Fruit fly (Drosophila melanogaster) whole organism, wandering third instar larva: ENCODE data around the gene fz3.

Source experiments
- Abd-B ChIP-seq: fragments of >200 bp; optimal IDR thresholded peaks from 2 replicates; lab custom pipeline; 2017; ENCODE audit warnings: missing biosample characterization, missing genetic modification characterization
- CG32264 ChIP-seq: fragments of 200-800 bp; sonication (Bioruptor generic); optimal IDR thresholded peaks from 2 replicates; lab custom pipeline; 2016; ENCODE audit warnings: missing biosample characterization, missing genetic modification characterization
- CG9705 ChIP-seq: fragments of 200-800 bp; sonication (Bioruptor generic); optimal IDR thresholded peaks from 2 replicates; lab custom pipeline; 2018; ENCODE audit warnings: missing biosample characterization, mild to moderate bottlenecking, missing genetic modification characterization
- CrebA ChIP-seq: fragments of 200-800 bp; sonication (Bioruptor generic); optimal IDR thresholded peaks from 2 replicates; lab custom pipeline; 2016; ENCODE audit warnings: missing biosample characterization, mild to moderate bottlenecking, missing genetic modification characterization, borderline replicate concordance
- Dfd ChIP-seq: fragments of >200 bp; optimal IDR thresholded peaks from 2 replicates; lab custom pipeline; 2017; ENCODE audit warnings: missing biosample characterization, missing genetic modification characterization
- Dif ChIP-seq: fragments of 200-275, 200-300 bp; sonication (Bioruptor generic); optimal IDR thresholded peaks from 2 replicates; lab custom pipeline; 2018; ENCODE audit warnings: missing biosample characterization, missing genetic modification characterization; ENCODE audit not compliant: partially characterized antibody
- GATAd ChIP-seq: sonication (Bioruptor generic); optimal IDR thresholded peaks from 2 replicates; lab custom pipeline; 2016; ENCODE audit warnings: missing biosample characterization, missing genetic modification characterization
- HLH106 ChIP-seq: fragments of 200-800 bp; optimal IDR thresholded peaks from 3 replicates; lab custom pipeline; 2019; ENCODE audit warnings: missing biosample characterization, mild to moderate bottlenecking, missing genetic modification characterization, moderate library complexity
- Hnf4 ChIP-seq: fragments of 200-800 bp; sonication (Bioruptor generic); optimal IDR thresholded peaks from 2 replicates; lab custom pipeline; 2016; ENCODE audit warnings: missing biosample characterization, mild to moderate bottlenecking, missing genetic modification characterization
- Hr78 ChIP-seq: fragments of >200 bp; optimal IDR thresholded peaks from 2 replicates; lab custom pipeline; 2017; ENCODE audit warnings: missing biosample characterization, missing genetic modification characterization
- Jra ChIP-seq: sonication (Bioruptor generic); optimal IDR thresholded peaks from 2 replicates; lab custom pipeline; 2016; ENCODE audit warnings: missing biosample characterization, missing genetic modification characterization
- Myc ChIP-seq: fragments of >200 bp; optimal IDR thresholded peaks from 2 replicates; lab custom pipeline; 2017
- N ChIP-seq: fragments of >200 bp; optimal IDR thresholded peaks from 2 replicates; lab custom pipeline; 2018; ENCODE audit warnings: missing biosample characterization, missing external identifiers, missing genetic modification characterization
- OdsH ChIP-seq: fragments of 200-800 bp; sonication (Bioruptor generic); optimal IDR thresholded peaks from 2 replicates; lab custom pipeline; 2016; ENCODE audit warnings: missing biosample characterization, mild to moderate bottlenecking, missing genetic modification characterization
- Rel ChIP-seq, 2 experiments: fragments of 200-800 bp; sonication (Bioruptor generic) in 1 of 2; optimal IDR thresholded peaks; 2 replicates in 1 of 2; 3 replicates in 1 of 2; lab custom pipeline; 2016 to 2019; ENCODE audit warnings: mild to moderate bottlenecking in 2 of 2, missing biosample characterization in 2 of 2, missing genetic modification characterization in 2 of 2, moderate library complexity in 1 of 2
- Sp1 ChIP-seq: fragments of 200-800 bp; sonication (Bioruptor generic); optimal IDR thresholded peaks from 3 replicates; lab custom pipeline; 2019; ENCODE audit warnings: missing biosample characterization, mild to moderate bottlenecking, missing genetic modification characterization, moderate library complexity
- Vsx2 ChIP-seq: fragments of 200-300, 225-300 bp; sonication (Bioruptor generic); optimal IDR thresholded peaks from 2 replicates; lab custom pipeline; 2018; ENCODE audit warnings: missing biosample characterization, missing genetic modification characterization; ENCODE audit not compliant: partially characterized antibody
- br ChIP-seq: fragments of 200-800 bp; sonication (Bioruptor generic); optimal IDR thresholded peaks from 2 replicates; lab custom pipeline; 2016; ENCODE audit warnings: missing biosample characterization, missing genetic modification characterization
- brk ChIP-seq: fragments of 200-800 bp; sonication (Bioruptor generic); optimal IDR thresholded peaks from 2 replicates; lab custom pipeline; 2016; ENCODE audit warnings: missing biosample characterization, mild to moderate bottlenecking, missing genetic modification characterization
- dl ChIP-seq, 2 experiments: fragments of 175-275, 200-275 bp in 1 of 2; fragments of 200-275 bp in 1 of 2; sonication (Bioruptor generic); optimal IDR thresholded peaks; lab custom pipeline; 2018; ENCODE audit warnings: mild to moderate bottlenecking in 2 of 2, missing biosample characterization in 2 of 2, missing genetic modification characterization in 2 of 2, moderate library complexity in 2 of 2; ENCODE audit not compliant: partially characterized antibody in 2 of 2, insufficient read depth in 1 of 2
- dmrt93B ChIP-seq: fragments of 200-800 bp; sonication (Bioruptor generic); optimal IDR thresholded peaks from 2 replicates; lab custom pipeline; 2018; ENCODE audit warnings: missing biosample characterization, mild to moderate bottlenecking, missing genetic modification characterization
- dsf ChIP-seq: sonication (Bioruptor generic); optimal IDR thresholded peaks from 2 replicates; lab custom pipeline; 2016; ENCODE audit warnings: missing biosample characterization, missing genetic modification characterization, borderline replicate concordance
- ey ChIP-seq: fragments of 200-800 bp; sonication (Bioruptor generic); optimal IDR thresholded peaks from 2 replicates; lab custom pipeline; 2016; ENCODE audit warnings: missing biosample characterization, missing genetic modification characterization
- foxo ChIP-seq, 2 experiments: fragments of 200-800 bp; sonication (Bioruptor generic); optimal IDR thresholded peaks; 2 replicates in 1 of 2; 3 replicates in 1 of 2; lab custom pipeline; 2016 to 2017; ENCODE audit warnings: missing biosample characterization in 2 of 2, missing genetic modification characterization in 2 of 2
- fru ChIP-seq: fragments of 200-800 bp; sonication (Bioruptor generic); optimal IDR thresholded peaks from 3 replicates; lab custom pipeline; 2016; ENCODE audit warnings: missing biosample characterization, mild to moderate bottlenecking, missing genetic modification characterization
- h ChIP-seq: fragments of 200-800 bp; sonication (Bioruptor generic); optimal IDR thresholded peaks from 3 replicates; lab custom pipeline; 2016; ENCODE audit warnings: missing biosample characterization, mild to moderate bottlenecking, missing genetic modification characterization
- jim ChIP-seq: fragments of 175-275, 200-325 bp; sonication (Bioruptor generic); optimal IDR thresholded peaks from 2 replicates; lab custom pipeline; 2016; ENCODE audit warnings: missing biosample characterization, mild to moderate bottlenecking, missing genetic modification characterization
- pan ChIP-seq: fragments of >200 bp; optimal IDR thresholded peaks from 2 replicates; lab custom pipeline; 2017
- psq ChIP-seq: fragments of 200-800 bp; sonication (Bioruptor generic); optimal IDR thresholded peaks from 3 replicates; lab custom pipeline; 2017; ENCODE audit warnings: missing biosample characterization, mild to moderate bottlenecking, missing genetic modification characterization, moderate library complexity
- rgr ChIP-seq: fragments of 200-800 bp; sonication (Bioruptor generic); optimal IDR thresholded peaks from 3 replicates; lab custom pipeline; 2016; ENCODE audit warnings: missing biosample characterization, mild to moderate bottlenecking, missing genetic modification characterization
- sage ChIP-seq: fragments of 200-800 bp; sonication (Bioruptor generic); optimal IDR thresholded peaks from 2 replicates; lab custom pipeline; 2016; ENCODE audit warnings: missing biosample characterization, mild to moderate bottlenecking, missing genetic modification characterization
- sv ChIP-seq: fragments of 200-800 bp; sonication (Bioruptor generic); optimal IDR thresholded peaks from 3 replicates; lab custom pipeline; 2016; ENCODE audit warnings: missing biosample characterization, missing genetic modification characterization
- tai ChIP-seq: sonication (Bioruptor generic); optimal IDR thresholded peaks from 2 replicates; lab custom pipeline; 2016; ENCODE audit warnings: missing biosample characterization, missing genetic modification characterization
- usp ChIP-seq: fragments of >200 bp; optimal IDR thresholded peaks from 2 replicates; lab custom pipeline; 2017; ENCODE audit warnings: missing biosample characterization, missing genetic modification characterization
- woc ChIP-seq: sonication (Bioruptor generic); optimal IDR thresholded peaks from 2 replicates; lab custom pipeline; 2016; ENCODE audit warnings: missing biosample characterization, mild to moderate bottlenecking, missing genetic modification characterization

fz3 gene

dm6 chrX:768480-769123, 1.1 kb upstream of the fz3 start:
- no peak for TF ChIP-seq CG32264
- no peak for TF ChIP-seq Dfd (GFP tag; lab: Kevin White, UChicago)

- TF ChIP-seq fru (GFP tag; lab: Kevin White, UChicago) (peak; percentile 34), Jra (GFP tag; lab: Kevin White, UChicago) (no peak), brk (GFP tag; lab: Kevin White, UChicago) (no peak), jim (GFP tag; lab: Kevin White, UChicago) (no peak), Rel (GFP tag; optimal IDR thresholded peaks at IDR 0.05; lab: Kevin White, UChicago) (no peak), Rel (tag; optimal IDR thresholded peaks at IDR 0.05; lab: Kevin White, UChicago) (no peak), OdsH (GFP tag; lab: Kevin White, UChicago) (no peak), CG32264 (no peak)
Observed at dm6 chrX:771431-772064, 1.8 kb downstream of the fz3 start.

dm6 chrX:772305-772986, 2.7 kb downstream of the fz3 start:
- TF ChIP-seq Abd-B (GFP tag; lab: Kevin White, UChicago) (no peak), Hnf4 (no peak), GATAd (GFP tag; lab: Kevin White, UChicago) (no peak), N (GFP tag; lab: Kevin White, UChicago) (no peak), usp (GFP tag; lab: Kevin White, UChicago) (no peak), tai (GFP tag; lab: Kevin White, UChicago) (no peak), woc (GFP tag; lab: Kevin White, UChicago) (no peak), dl (GFP tag; optimal IDR thresholded peaks at IDR 0.05; lab: Kevin White, UChicago; ENCODE audit: insufficient read depth in 1 of 2, partially characterized antibody in 2 of 2) (no peak), dsf (GFP tag; lab: Kevin White, UChicago) (no peak), Vsx2 (GFP tag; lab: Kevin White, UChicago) (no peak), Hr78 (GFP tag; lab: Kevin White, UChicago) (no peak), Dif (GFP tag; lab: Kevin White, UChicago) (no peak), Dfd (GFP tag; lab: Kevin White, UChicago) (no peak)

- TF ChIP-seq br (GFP tag; lab: Kevin White, UChicago) (no peak), Sp1 (no peak)
Observed at dm6 chrX:774160-774700, 4.5 kb downstream of the fz3 start.

dm6 chrX:775184-775583, 5.4 kb downstream of the fz3 start:
- TF ChIP-seq Rel (GFP tag; optimal IDR thresholded peaks at IDR 0.05; lab: Kevin White, UChicago) (peak; percentile 12), Rel (tag; optimal IDR thresholded peaks at IDR 0.05; lab: Kevin White, UChicago) (no peak), pan (lab: Kevin White, UChicago) (no peak), OdsH (GFP tag; lab: Kevin White, UChicago) (peak; percentile 79), HLH106 (tag; lab: Kevin White, UChicago) (peak; percentile 77), jim (GFP tag; lab: Kevin White, UChicago) (no peak), Myc (lab: Kevin White, UChicago) (no peak), sv (GFP tag; lab: Kevin White, UChicago) (no peak), br (GFP tag; lab: Kevin White, UChicago) (peak; percentile 70), psq (GFP tag; lab: Kevin White, UChicago) (peak; percentile 74), GATAd (GFP tag; lab: Kevin White, UChicago) (no peak), N (GFP tag; lab: Kevin White, UChicago) (no peak), CrebA (GFP tag; lab: Kevin White, UChicago) (no peak), dmrt93B (GFP tag; lab: Kevin White, UChicago) (peak; percentile 54), h (GFP tag; lab: Kevin White, UChicago) (peak; percentile 87), rgr (GFP tag; lab: Kevin White, UChicago) (peak; percentile 79), Dfd (GFP tag; lab: Kevin White, UChicago) (no peak), brk (GFP tag; lab: Kevin White, UChicago) (peak; percentile 50), woc (GFP tag; lab: Kevin White, UChicago) (peak; percentile 86), dl (GFP tag; optimal IDR thresholded peaks at IDR 0.05; lab: Kevin White, UChicago; ENCODE audit: insufficient read depth in 1 of 2, partially characterized antibody in 2 of 2) (no peak), CG9705 (GFP tag; lab: Kevin White, UChicago) (peak; percentile 26), ey (GFP tag; lab: Kevin White, UChicago) (peak; percentile 74), Hr78 (GFP tag; lab: Kevin White, UChicago) (no peak), CG32264 (peak; percentile 38), tai (GFP tag; lab: Kevin White, UChicago) (peak; percentile 3), Jra (GFP tag; lab: Kevin White, UChicago) (peak; percentile 40), foxo (GFP tag; optimal IDR thresholded peaks at IDR 0.05; lab: Kevin White, UChicago) (peak in 1 of 2 experiments; percentile 81), sage (GFP tag; lab: Kevin White, UChicago) (peak; percentile 62), Dif (GFP tag; lab: Kevin White, UChicago) (no peak), Sp1 (peak; percentile 83), Hnf4 (peak; percentile 59), fru (GFP tag; lab: Kevin White, UChicago) (peak; percentile 83)
